In genomic region chrII:13199674-13200215, ce11 we compare ENCODE assay signal across 1 worm cellular context.
TF ChIP-seq lines count a peak whose summit lies in the region.

btf-1 (plus strand) TSS chrII:13200165.

TF ChIP-seq in whole organism, L4 larva, 104 proteins besides CTCF, POLR2A, EP300 and RAD21 (continued from another document):
- TF ChIP-seq lin-13 (GFP tag; optimal IDR thresholded peaks at IDR 0.05; lab: Kevin White, UChicago) = peak; percentile 43
- peak; percentile 55 for TF ChIP-seq jun-1 (tag; optimal IDR thresholded peaks at IDR 0.05; lab: Kevin White, UChicago)
- TF ChIP-seq ceh-82 (tag; optimal IDR thresholded peaks at IDR 0.05; lab: Kevin White, UChicago) = no peak
- TF ChIP-seq nhr-6 (tag; optimal IDR thresholded peaks at IDR 0.05; lab: Kevin White, UChicago) = peak; percentile 16
- peak; percentile 76 for TF ChIP-seq nhr-25 (tag; optimal IDR thresholded peaks at IDR 0.05; lab: Kevin White, UChicago; ENCODE audit: borderline replicate concordance, insufficient read depth)
- TF ChIP-seq hlh-11 (tag; optimal IDR thresholded peaks at IDR 0.05; lab: Kevin White, UChicago) = peak; percentile 60
- TF ChIP-seq dmd-8 (GFP tag; IDR thresholded peaks at IDR 0.05; lab: Robert Waterston, UW) = no peak
- TF ChIP-seq F10B5.3 (tag; optimal IDR thresholded peaks at IDR 0.05; lab: Kevin White, UChicago) = peak; percentile 80
- TF ChIP-seq mdl-1 (tag; optimal IDR thresholded peaks at IDR 0.05; lab: Kevin White, UChicago) = peak in 1 of 2 experiments; percentile 37
- peak; percentile 42 for TF ChIP-seq fos-1 (tag; optimal IDR thresholded peaks at IDR 0.05; lab: Kevin White, UChicago)
- TF ChIP-seq spr-3 (GFP tag; optimal IDR thresholded peaks at IDR 0.05; lab: Kevin White, UChicago) = peak; percentile 20
- no peak for TF ChIP-seq mxl-2 (GFP tag; conservative IDR thresholded peaks at IDR 0.05; lab: Robert Waterston, UW)
- TF ChIP-seq aha-1 (tag; lab: Kevin White, UChicago) = no peak
- TF ChIP-seq nhr-102 (tag; optimal IDR thresholded peaks at IDR 0.05; lab: Kevin White, UChicago) = peak; percentile 61
- TF ChIP-seq nhr-48 (tag; optimal IDR thresholded peaks at IDR 0.05; lab: Kevin White, UChicago) = peak; percentile 21
- TF ChIP-seq unc-130 (GFP tag; optimal IDR thresholded peaks at IDR 0.05; lab: Kevin White, UChicago) = peak; percentile 83
- peak; percentile 38 for TF ChIP-seq dmd-6 (GFP tag; IDR thresholded peaks at IDR 0.05; lab: Robert Waterston, UW)
- TF ChIP-seq hif-1 (tag; optimal IDR thresholded peaks at IDR 0.05; lab: Kevin White, UChicago) = peak in 1 of 2 experiments; percentile 86
- peak; percentile 52 for TF ChIP-seq nhr-11 (tag; optimal IDR thresholded peaks at IDR 0.05; lab: Kevin White, UChicago)
- peak; percentile 78 for TF ChIP-seq duxl-1 (tag; optimal IDR thresholded peaks at IDR 0.05; lab: Kevin White, UChicago; ENCODE audit: poor library complexity)
- TF ChIP-seq pha-4 (GFP tag; IDR thresholded peaks at IDR 0.05; lab: Robert Waterston, UW) = peak; percentile 50; the same call in 1 of the 2 replicates
- TF ChIP-seq pha-4 (tag; optimal IDR thresholded peaks at IDR 0.05; lab: Kevin White, UChicago) = no peak
- peak; percentile 54 for TF ChIP-seq nhr-77 (tag; optimal IDR thresholded peaks at IDR 0.05; lab: Kevin White, UChicago)
- peak; percentile 16 for TF ChIP-seq snpc-4 (tag; optimal IDR thresholded peaks at IDR 0.05; lab: Kevin White, UChicago)
